Fruit fly (Drosophila melanogaster) whole organism, embryonic: ENCODE results near the gene VhaAC45RP.
A peak's percentile ranks its signal among the peaks of the same experiment; 100 is the strongest.

ENCODE experiments used
- Atf6 ChIP-seq: fragments of 200-800 bp; sonication (Bioruptor generic); IDR thresholded peaks from 2 replicates; pipeline ENCODE4 v1.3.6; 2022; ENCODE audit warnings: missing biosample characterization, missing genetic modification characterization
- CG10209 ChIP-seq: fragments of 200-800 bp; sonication (Bioruptor generic); optimal IDR thresholded peaks from 3 replicates; lab custom pipeline; 2017; ENCODE audit warnings: missing biosample characterization, mild to moderate bottlenecking, missing genetic modification characterization, missing genetic modification reagents
- CG12071 ChIP-seq: fragments of 200-800 bp; sonication (Bioruptor generic); optimal IDR thresholded peaks from 3 replicates; lab custom pipeline; 2018; ENCODE audit warnings: missing biosample characterization, mild to moderate bottlenecking, missing genetic modification characterization
- CG1647 ChIP-seq: fragments of 200-800 bp; sonication (Bioruptor generic); optimal IDR thresholded peaks from 3 replicates; lab custom pipeline; 2016; ENCODE audit warnings: missing biosample characterization, missing genetic modification characterization
- CG18476 ChIP-seq: fragments of 200-800 bp; sonication (Bioruptor generic); optimal IDR thresholded peaks from 2 replicates; lab custom pipeline; 2016; ENCODE audit warnings: missing biosample characterization, mild to moderate bottlenecking, missing genetic modification characterization
- CG2129 ChIP-seq: fragments of 200-800 bp; sonication (Bioruptor generic); IDR thresholded peaks from 2 replicates; pipeline ENCODE4 v1.3.6; 2022; ENCODE audit warnings: missing biosample characterization, missing genetic modification characterization; ENCODE audit not compliant: partially characterized antibody
- CG2199 ChIP-seq: fragments of 200-800 bp; sonication (Bioruptor generic); IDR thresholded peaks from 3 replicates; pipeline ENCODE4 v1.3.6; 2022; ENCODE audit warnings: missing biosample characterization, missing genetic modification characterization
- CG2889 ChIP-seq: fragments of 200-800 bp; sonication (Bioruptor generic); IDR thresholded peaks from 3 replicates; pipeline ENCODE4 v1.3.6; 2022; ENCODE audit warnings: missing biosample characterization, missing genetic modification characterization
- CG34224 ChIP-seq: fragments of 200-800 bp; sonication (Bioruptor generic); IDR thresholded peaks from 3 replicates; pipeline ENCODE4 v1.3.6; 2022; ENCODE audit warnings: missing biosample characterization, missing genetic modification characterization; ENCODE audit not compliant: partially characterized antibody
- CG34376 ChIP-seq: fragments of 200-800 bp; sonication (Bioruptor generic); optimal IDR thresholded peaks from 2 replicates; lab custom pipeline; 2018; ENCODE audit warnings: missing biosample characterization, mild to moderate bottlenecking, missing genetic modification characterization
- CG3838 ChIP-seq: fragments of 200-800 bp; sonication (Bioruptor generic); optimal IDR thresholded peaks from 3 replicates; lab custom pipeline; 2016; ENCODE audit warnings: missing biosample characterization, missing genetic modification characterization
- CG5180 ChIP-seq: fragments of 200-800 bp; sonication (Bioruptor generic); optimal IDR thresholded peaks from 3 replicates; lab custom pipeline; 2017; ENCODE audit warnings: missing biosample characterization, missing genetic modification characterization, mild to moderate bottlenecking, moderate library complexity, missing genetic modification reagents
- CG5953 ChIP-seq: fragments of 200-800 bp; sonication (Bioruptor generic); IDR thresholded peaks from 2 replicates; pipeline ENCODE4 v1.3.6; 2022; ENCODE audit warnings: missing biosample characterization, missing genetic modification characterization
- CG6175 ChIP-seq: fragments of 200-800 bp; sonication (Bioruptor generic); IDR thresholded peaks from 3 replicates; pipeline ENCODE4 v1.3.6; 2022; ENCODE audit warnings: missing biosample characterization, missing genetic modification characterization
- CG6683 ChIP-seq: fragments of 200-800 bp; sonication (Bioruptor generic); optimal IDR thresholded peaks from 2 replicates; lab custom pipeline; 2017; ENCODE audit warnings: missing biosample characterization, mild to moderate bottlenecking, missing genetic modification characterization, missing genetic modification reagents
- CG7963 ChIP-seq: fragments of 200-800 bp; sonication (Bioruptor generic); IDR thresholded peaks from 3 replicates; pipeline ENCODE4 v1.3.6; 2022; ENCODE audit warnings: missing biosample characterization, missing genetic modification characterization; ENCODE audit not compliant: partially characterized antibody
- D19B ChIP-seq: fragments of 200-800 bp; sonication (Bioruptor generic); optimal IDR thresholded peaks from 2 replicates; lab custom pipeline; 2017; ENCODE audit warnings: missing biosample characterization, mild to moderate bottlenecking, missing genetic modification characterization
- Fer1 ChIP-seq: fragments of 200-800 bp; sonication (Bioruptor generic); optimal IDR thresholded peaks from 2 replicates; lab custom pipeline; 2017; ENCODE audit warnings: missing biosample characterization, mild to moderate bottlenecking, missing genetic modification characterization
- Gsc ChIP-seq: fragments of 200-800 bp; sonication (Bioruptor generic); IDR thresholded peaks from 2 replicates; pipeline ENCODE4 v1.3.6; 2022; ENCODE audit warnings: missing biosample characterization, missing genetic modification characterization
- HLH4C ChIP-seq: fragments of 200-800 bp; sonication (Bioruptor generic); IDR thresholded peaks from 3 replicates; pipeline ENCODE4 v1.3.6; 2022; ENCODE audit warnings: missing biosample characterization, missing genetic modification characterization; ENCODE audit not compliant: partially characterized antibody
- Hr3 ChIP-seq: fragments of 200-800 bp; sonication (Bioruptor generic); optimal IDR thresholded peaks from 3 replicates; lab custom pipeline; 2016; ENCODE audit warnings: missing biosample characterization, missing genetic modification characterization
- Jarid2 ChIP-seq: fragments of 200-800 bp; sonication (Bioruptor generic); optimal IDR thresholded peaks from 3 replicates; lab custom pipeline; 2017; ENCODE audit warnings: mild to moderate bottlenecking, missing biosample characterization, missing genetic modification reagents, missing genetic modification characterization
- Med ChIP-seq: fragments of 200-800 bp; sonication (Bioruptor generic); peaks from one replicate; lab custom pipeline; 2016; ENCODE audit warnings: missing biosample characterization, missing genetic modification characterization, mild to moderate bottlenecking, inconsistent platforms, moderate library complexity
- Trl ChIP-seq, 3 experiments: fragments of >200 bp in 2 of 3; fragments of 200-800 bp in 1 of 3; sonication (Bioruptor generic) in 1 of 3; optimal IDR thresholded peaks; 2 replicates in 1 of 3; 3 replicates in 2 of 3; lab custom pipeline; 2016 to 2017; ENCODE audit warnings: missing biosample characterization in 1 of 3, missing genetic modification characterization in 1 of 3
- YL-1 ChIP-seq: fragments of 200-800 bp; sonication (Bioruptor generic); optimal IDR thresholded peaks from 3 replicates; lab custom pipeline; 2017; ENCODE audit warnings: missing biosample characterization, mild to moderate bottlenecking, missing genetic modification characterization
- bab2 ChIP-seq: fragments of 200-800 bp; sonication (Bioruptor generic); optimal IDR thresholded peaks from 2 replicates; lab custom pipeline; 2016; ENCODE audit warnings: missing biosample characterization, missing genetic modification characterization
- br ChIP-seq: fragments of >200 bp; optimal IDR thresholded peaks from 2 replicates; lab custom pipeline; 2017
- crol ChIP-seq: fragments of 200-800 bp; sonication (Bioruptor generic); IDR thresholded peaks from 2 replicates; pipeline ENCODE4 v1.3.6; 2022; ENCODE audit warnings: missing biosample characterization, missing genetic modification characterization
- en ChIP-seq: fragments of 200-800 bp; sonication (Bioruptor generic); optimal IDR thresholded peaks from 2 replicates; lab custom pipeline; 2016; ENCODE audit warnings: missing biosample characterization, missing genetic modification characterization
- exex ChIP-seq: fragments of 200-800 bp; sonication (Bioruptor generic); optimal IDR thresholded peaks from 4 replicates; lab custom pipeline; 2018; ENCODE audit warnings: missing biosample characterization, mild to moderate bottlenecking, missing genetic modification characterization, moderate library complexity
- gcm ChIP-seq: fragments of 200-800 bp; sonication (Bioruptor generic); optimal IDR thresholded peaks from 2 replicates; lab custom pipeline; 2019; ENCODE audit warnings: missing biosample characterization, mild to moderate bottlenecking, missing genetic modification characterization, moderate library complexity
- gem ChIP-seq: fragments of 200-800 bp; sonication (Bioruptor generic); optimal IDR thresholded peaks from 2 replicates; lab custom pipeline; 2019; ENCODE audit warnings: missing biosample characterization, mild to moderate bottlenecking, missing genetic modification characterization, moderate library complexity
- grn ChIP-seq: fragments of 200-800 bp; sonication (Bioruptor generic); optimal IDR thresholded peaks from 3 replicates; lab custom pipeline; 2017; ENCODE audit warnings: missing biosample characterization, missing genetic modification characterization
- lbe ChIP-seq: fragments of 200-800 bp; sonication (Bioruptor generic); optimal IDR thresholded peaks from 2 replicates; lab custom pipeline; 2016; ENCODE audit warnings: missing biosample characterization, mild to moderate bottlenecking, missing genetic modification characterization
- luna ChIP-seq: fragments of 200-800 bp; sonication (Bioruptor generic); optimal IDR thresholded peaks from 2 replicates; lab custom pipeline; 2016; ENCODE audit warnings: missing biosample characterization, missing genetic modification characterization
- nau ChIP-seq: fragments of 200-800 bp; sonication (Bioruptor generic); optimal IDR thresholded peaks from 3 replicates; lab custom pipeline; 2017; ENCODE audit warnings: missing biosample characterization, mild to moderate bottlenecking, missing genetic modification characterization, missing genetic modification reagents
- pita ChIP-seq: fragments of 200-800 bp; sonication (Bioruptor generic); optimal IDR thresholded peaks from 2 replicates; lab custom pipeline; 2017; ENCODE audit warnings: missing biosample characterization, mild to moderate bottlenecking, missing genetic modification characterization
- ro ChIP-seq: fragments of 200-800 bp; sonication (Bioruptor generic); IDR thresholded peaks from 2 replicates; pipeline ENCODE4 v1.3.6; 2022; ENCODE audit warnings: missing biosample characterization, missing genetic modification characterization
- row ChIP-seq: fragments of 200-800 bp; sonication (Bioruptor generic); IDR thresholded peaks from 3 replicates; pipeline ENCODE4 v1.3.6; 2022; ENCODE audit warnings: missing biosample characterization, missing genetic modification characterization
- schlank ChIP-seq: fragments of 200-800 bp; sonication (Bioruptor generic); optimal IDR thresholded peaks from 2 replicates; lab custom pipeline; 2018; ENCODE audit warnings: missing biosample characterization, mild to moderate bottlenecking, missing genetic modification characterization
- sd ChIP-seq: fragments of 200-800 bp; sonication (Bioruptor generic); optimal IDR thresholded peaks from 3 replicates; lab custom pipeline; 2018; ENCODE audit warnings: missing biosample characterization, mild to moderate bottlenecking, missing genetic modification characterization, moderate library complexity
- sens-2 ChIP-seq: fragments of 200-800 bp; sonication (Bioruptor generic); IDR thresholded peaks from 2 replicates; pipeline ENCODE4 v1.3.6; 2022; ENCODE audit warnings: missing biosample characterization, missing genetic modification characterization
- slou ChIP-seq: fragments of 200-800 bp; sonication (Bioruptor generic); optimal IDR thresholded peaks from 3 replicates; lab custom pipeline; 2016; ENCODE audit warnings: missing biosample characterization, missing genetic modification characterization
- slp2 ChIP-seq: fragments of 200-800 bp; sonication (Bioruptor generic); optimal IDR thresholded peaks from 2 replicates; lab custom pipeline; 2016; ENCODE audit warnings: missing biosample characterization, missing genetic modification characterization
- sug ChIP-seq: fragments of 200-800 bp; optimal IDR thresholded peaks from 2 replicates; lab custom pipeline; 2019; ENCODE audit warnings: missing biosample characterization, mild to moderate bottlenecking, missing genetic modification characterization, moderate library complexity

Gene VhaAC45RP

dm6 chr3R:30204004-30204603 lies 37.9 kb upstream of the VhaAC45RP start (continued):
- no peak for TF ChIP-seq CG3838 (GFP tag; lab: Kevin White, UChicago)
- no peak for TF ChIP-seq br (lab: Kevin White, UChicago)
- no peak for TF ChIP-seq CG10209 (GFP tag; lab: Kevin White, UChicago)
- 0 out of 2 replicates have a peak, but pooled peaks have one; percentile 10 for TF ChIP-seq Atf6 (GFP tag; lab: Robert Waterston, UW)
- TF ChIP-seq CG6683 (GFP tag; lab: Kevin White, UChicago): no peak
- no peak for TF ChIP-seq slou (GFP tag; lab: Kevin White, UChicago)
- no peak for TF ChIP-seq CG6175 (GFP tag; lab: Robert Waterston, UW)
- no peak for TF ChIP-seq YL-1 (GFP tag; lab: Kevin White, UChicago)
- no peak for TF ChIP-seq lbe (GFP tag; lab: Kevin White, UChicago)
- no peak for TF ChIP-seq Hr3
- no peak for TF ChIP-seq CG12071 (GFP tag; lab: Kevin White, UChicago)
- no peak for TF ChIP-seq slp2
- peak; percentile 33 for TF ChIP-seq CG5180 (GFP tag; lab: Kevin White, UChicago)
- TF ChIP-seq HLH4C: 0 out of 3 replicates have a peak, but pooled peaks have one; percentile 8
- TF ChIP-seq sd: peak; percentile 70
- no peak for TF ChIP-seq gcm (GFP tag; lab: Kevin White, UChicago)
- no peak for TF ChIP-seq row (GFP tag; lab: Robert Waterston, UW)
- TF ChIP-seq nau (GFP tag; lab: Kevin White, UChicago): no peak
- no peak for TF ChIP-seq Gsc (GFP tag; lab: Robert Waterston, UW)
- no peak for TF ChIP-seq CG2889 (GFP tag; lab: Robert Waterston, UW)
- TF ChIP-seq Trl (optimal IDR thresholded peaks at IDR 0.05; lab: Kevin White, UChicago): peak in 1 of 2 experiments; percentile 51
- no peak for TF ChIP-seq Trl (GFP tag; optimal IDR thresholded peaks at IDR 0.05; lab: Kevin White, UChicago)
- no peak for TF ChIP-seq CG7963 (GFP tag; lab: Robert Waterston, UW)
- no peak for TF ChIP-seq CG18476 (GFP tag; lab: Kevin White, UChicago)
- no peak for TF ChIP-seq bab2 (GFP tag; lab: Kevin White, UChicago)
- peak; percentile 65 for TF ChIP-seq sug (tag; lab: Kevin White, UChicago)
- peak; percentile 79 for TF ChIP-seq Med (GFP tag; lab: Kevin White, UChicago)
- no peak for TF ChIP-seq ro (GFP tag; lab: Robert Waterston, UW)
- TF ChIP-seq CG2129: no peak
- TF ChIP-seq exex (tag; lab: Kevin White, UChicago): peak; percentile 35
- peak; percentile 68; the same call in 1 of the 3 replicates for TF ChIP-seq CG2199 (GFP tag; lab: Robert Waterston, UW)
- TF ChIP-seq sens-2 (GFP tag; lab: Robert Waterston, UW): no peak
- TF ChIP-seq CG5953 (GFP tag; lab: Robert Waterston, UW): 0 out of 2 replicates have a peak, but pooled peaks have one; percentile 11
- TF ChIP-seq CG1647 (GFP tag; lab: Kevin White, UChicago): no peak
- no peak for TF ChIP-seq pita (GFP tag; lab: Kevin White, UChicago)
- TF ChIP-seq CG34224 (GFP tag; lab: Robert Waterston, UW): no peak
- peak; percentile 18 for TF ChIP-seq CG34376
- TF ChIP-seq Jarid2 (GFP tag; lab: Kevin White, UChicago): no peak
- TF ChIP-seq luna (GFP tag; lab: Kevin White, UChicago): no peak
- TF ChIP-seq grn: peak; percentile 94
- TF ChIP-seq en: no peak
- TF ChIP-seq gem: no peak
- TF ChIP-seq schlank (tag; lab: Kevin White, UChicago): no peak
- TF ChIP-seq Fer1 (GFP tag; lab: Kevin White, UChicago): no peak
- peak; percentile 45; the same call in 1 of the 2 replicates for TF ChIP-seq crol (GFP tag; lab: Robert Waterston, UW)
- TF ChIP-seq D19B (GFP tag; lab: Kevin White, UChicago): no peak
- TF ChIP-seq, all 482 proteins: peak for 18
